Worm (Caenorhabditis elegans): ENCODE data around the gene cyp-13A10.

ce11 chrII:9679842-9680241 is 17.2 kb upstream of the cyp-13A10 start:
- no peak for TF ChIP-seq aly-2 (tag; optimal IDR thresholded peaks at IDR 0.05)
- no peak for TF ChIP-seq ztf-11 (tag; optimal IDR thresholded peaks at IDR 0.05)
- TF ChIP-seq zag-1 (tag; optimal IDR thresholded peaks at IDR 0.05), result no peak
- no peak for TF ChIP-seq nhr-23 (tag; optimal IDR thresholded peaks at IDR 0.05)
- TF ChIP-seq elt-2 (tag; optimal IDR thresholded peaks at IDR 0.05), result no peak
- no peak for TF ChIP-seq nhr-11 (tag; optimal IDR thresholded peaks at IDR 0.05)
- no peak for TF ChIP-seq unc-62 (GFP tag; optimal IDR thresholded peaks at IDR 0.05)
- TF ChIP-seq skn-1 (tag; optimal IDR thresholded peaks at IDR 0.05), result no peak
- no peak for TF ChIP-seq mml-1 (tag; optimal IDR thresholded peaks at IDR 0.05)
- no peak for TF ChIP-seq lin-39 (tag; optimal IDR thresholded peaks at IDR 0.05)
- TF ChIP-seq ceh-9 (tag; optimal IDR thresholded peaks at IDR 0.05), result no peak
- no peak for TF ChIP-seq nhr-76 (tag; optimal IDR thresholded peaks at IDR 0.05)
- TF ChIP-seq nhr-12 (tag; optimal IDR thresholded peaks at IDR 0.05), result no peak
- no peak for TF ChIP-seq lsy-12 (tag; optimal IDR thresholded peaks at IDR 0.05)

Data from whole organism, L3 larva.